Worm (Caenorhabditis elegans) whole organism, young adult: Measurements from ENCODE around the gene unc-9.

Experiments
- F22D6.2 ChIP-seq: sonication (generic microtip); optimal IDR thresholded peaks from 2 replicates; lab custom pipeline; 2016; ENCODE audit warnings: mild to moderate bottlenecking, missing genetic modification characterization, missing compliant biosample characterization
- ZK185.1 ChIP-seq: sonication (generic microtip); optimal IDR thresholded peaks from 2 replicates; lab custom pipeline; 2016; ENCODE audit warnings: mild to moderate bottlenecking, missing genetic modification characterization, missing compliant biosample characterization; ENCODE audit not compliant: poor library complexity, severe bottlenecking
- ama-1 ChIP-seq, 3 experiments: fragments of 150-350 bp in 1 of 3; sonication (generic microtip) in 2 of 3; optimal IDR thresholded peaks; 2 replicates each; lab custom pipeline; 2014 to 2018; ENCODE audit warnings: missing biosample characterization in 2 of 3, missing genetic modification characterization in 2 of 3, missing genetic modification reagents in 2 of 3
- snpc-4 ChIP-seq, 5 experiments: fragments of 150-350 bp in 1 of 5; sonication (generic microtip) in 4 of 5; optimal IDR thresholded peaks; 2 replicates each; lab custom pipeline; 2014 to 2018; ENCODE audit warnings: missing genetic modification characterization in 5 of 5, missing biosample characterization in 3 of 5, antibody characterized with exemption in 2 of 5, mild to moderate bottlenecking in 2 of 5, missing compliant biosample characterization in 2 of 5, missing genotype in 2 of 5, moderate library complexity in 2 of 5, missing genetic modification reagents in 1 of 5
- ztf-22 ChIP-seq: fragments of 200-800 bp; sonication (Bioruptor generic); optimal IDR thresholded peaks from 2 replicates; lab custom pipeline; 2018; ENCODE audit warnings: mild to moderate bottlenecking, missing genetic modification characterization, moderate library complexity, missing compliant biosample characterization

ce11 chrX:13217940-13218339, 16.4 kb downstream of the unc-9 start:
- TF ChIP-seq ama-1 (optimal IDR thresholded peaks at IDR 0.05; lab: Kevin White, UChicago) (no peak), ama-1 (GFP tag; optimal IDR thresholded peaks at IDR 0.05; lab: Kevin White, UChicago) (no peak), snpc-4 (GFP tag; optimal IDR thresholded peaks at IDR 0.05; lab: Kevin White, UChicago) (no peak), snpc-4 (tag; optimal IDR thresholded peaks at IDR 0.05; lab: Kevin White, UChicago) (no peak), ztf-22 (no peak), F22D6.2 (tag; lab: Kevin White, UChicago) (no peak), ZK185.1 (tag; lab: Kevin White, UChicago) (no peak)
